Worm (Caenorhabditis elegans) whole organism, mixed stage, embryonic: ENCODE results near the gene coq-6.

Source experiments
- ces-1 ChIP-seq: fragments of 150-350 bp; optimal IDR thresholded peaks from 2 replicates; lab custom pipeline; 2014; ENCODE audit warnings: missing biosample characterization, missing genetic modification reagents, missing genetic modification characterization
- elt-1 ChIP-seq: sonication (generic microtip); optimal IDR thresholded peaks from 2 replicates; lab custom pipeline; 2017; ENCODE audit warnings: missing genetic modification characterization, mild to moderate bottlenecking, missing compliant biosample characterization, antibody characterized with exemption, moderate library complexity, borderline replicate concordance; ENCODE audit not compliant: insufficient read depth
- elt-3 ChIP-seq: fragments of 150-350 bp; optimal IDR thresholded peaks from 2 replicates; lab custom pipeline; 2014; ENCODE audit warnings: missing biosample characterization, missing genetic modification characterization
- lin-13 ChIP-seq: fragments of 150-350 bp; optimal IDR thresholded peaks from 2 replicates; lab custom pipeline; 2014; ENCODE audit warnings: missing biosample characterization, missing genetic modification characterization
- lsy-2 ChIP-seq: fragments of 150-350 bp; optimal IDR thresholded peaks from 2 replicates; lab custom pipeline; 2014; ENCODE audit warnings: missing biosample characterization, missing genetic modification characterization
- mab-5 ChIP-seq: fragments of 150-350 bp; optimal IDR thresholded peaks from 2 replicates; lab custom pipeline; 2014; ENCODE audit warnings: missing biosample characterization, missing genetic modification characterization
- mep-1 ChIP-seq: fragments of 150-350 bp; optimal IDR thresholded peaks from 2 replicates; lab custom pipeline; 2017; ENCODE audit warnings: missing biosample characterization, missing genetic modification reagents, missing genetic modification characterization, inconsistent platforms
- nhr-12 ChIP-seq: fragments of 150-350 bp; optimal IDR thresholded peaks from 2 replicates; lab custom pipeline; 2014; ENCODE audit warnings: missing biosample characterization, missing genetic modification characterization
- nhr-28 ChIP-seq: fragments of 150-350 bp; optimal IDR thresholded peaks from 2 replicates; lab custom pipeline; 2014; ENCODE audit warnings: missing biosample characterization, missing genetic modification characterization
- pha-4 ChIP-seq: fragments of 150-350 bp; optimal IDR thresholded peaks from 2 replicates; lab custom pipeline; 2018; ENCODE audit warnings: missing biosample characterization, missing genetic modification reagents, missing genetic modification characterization
- snpc-4 ChIP-seq: fragments of 150-350 bp; optimal IDR thresholded peaks from 2 replicates; lab custom pipeline; 2014; ENCODE audit warnings: missing biosample characterization, missing genetic modification characterization
- unc-39 ChIP-seq: fragments of 150-350 bp; optimal IDR thresholded peaks from 2 replicates; lab custom pipeline; 2014; ENCODE audit warnings: missing biosample characterization, missing genetic modification characterization
- zip-8 ChIP-seq: fragments of 150-350 bp; optimal IDR thresholded peaks from 2 replicates; lab custom pipeline; 2014; ENCODE audit warnings: missing biosample characterization, missing genetic modification characterization

DNA sequence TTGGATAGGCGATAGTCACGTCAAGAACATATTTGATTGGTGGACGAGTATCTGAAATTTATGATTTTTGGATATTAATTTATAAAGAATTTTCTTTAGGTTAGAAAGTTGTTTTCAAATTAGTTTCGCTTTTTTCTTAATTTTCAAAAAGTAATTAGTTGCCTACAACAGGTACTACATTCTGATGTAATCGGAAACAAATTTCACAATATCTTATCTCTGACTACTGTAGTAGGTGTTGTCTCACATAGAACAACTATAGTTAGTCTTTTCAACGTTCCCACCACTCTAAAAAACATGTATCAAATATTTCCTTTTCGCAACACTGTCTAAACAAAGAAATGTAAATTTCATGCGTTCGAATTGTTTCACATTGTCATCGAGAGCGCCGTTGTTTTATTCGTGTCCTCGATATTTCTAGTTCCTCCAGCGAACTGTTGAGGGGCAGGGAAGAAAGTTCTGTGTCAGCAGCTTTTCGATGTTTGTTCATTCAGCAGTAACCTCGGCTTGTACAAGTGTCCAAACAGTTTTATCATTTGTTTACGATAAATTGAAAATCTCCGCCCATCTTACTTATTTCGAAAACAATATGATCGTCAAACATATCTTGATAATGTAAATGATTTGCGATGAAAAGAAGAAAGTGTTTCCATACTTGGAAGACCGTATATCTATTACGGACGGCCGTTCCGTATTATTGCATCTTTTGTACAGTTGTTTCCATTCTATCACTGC, 7.2 kb upstream of the coq-6 start:
- TF ChIP-seq lsy-2 (tag; lab: Kevin White, UChicago) (no peak), pha-4 (tag; lab: Kevin White, UChicago) (no peak), snpc-4 (no peak), zip-8 (tag; lab: Kevin White, UChicago) (no peak), nhr-28 (tag; lab: Kevin White, UChicago) (no peak), lin-13 (tag; lab: Kevin White, UChicago) (no peak), mep-1 (tag; lab: Kevin White, UChicago) (no peak), ces-1 (no peak), elt-1 (tag; lab: Kevin White, UChicago) (no peak), elt-3 (tag; lab: Kevin White, UChicago) (no peak), mab-5 (no peak), unc-39 (tag; lab: Kevin White, UChicago) (no peak), nhr-12 (tag; lab: Kevin White, UChicago) (no peak)
